Fruit fly (Drosophila melanogaster) whole organism, embryonic: ENCODE results near the gene CG44013.

ENCODE experiments used
- Bteb2 ChIP-seq: fragments of 200-800 bp; sonication (Bioruptor generic); optimal IDR thresholded peaks from 2 replicates; lab custom pipeline; 2016; ENCODE audit warnings: missing biosample characterization, missing genetic modification characterization
- CG10462 ChIP-seq: fragments of 200-800 bp; sonication (Bioruptor generic); optimal IDR thresholded peaks from 2 replicates; lab custom pipeline; 2016; ENCODE audit warnings: missing biosample characterization, missing genetic modification characterization
- CG12942 ChIP-seq: fragments of 200-800 bp; sonication (Bioruptor generic); optimal IDR thresholded peaks from 3 replicates; lab custom pipeline; 2016; ENCODE audit warnings: missing biosample characterization, missing genetic modification characterization
- CG13296 ChIP-seq: fragments of 200-800 bp; sonication (Bioruptor generic); optimal IDR thresholded peaks from 3 replicates; lab custom pipeline; 2018; ENCODE audit warnings: missing biosample characterization, mild to moderate bottlenecking, missing genetic modification characterization
- CG17361 ChIP-seq: fragments of 200-800 bp; sonication (Bioruptor generic); IDR thresholded peaks from 3 replicates; pipeline ENCODE4 v1.3.6; 2022; ENCODE audit warnings: missing biosample characterization, missing genetic modification characterization
- CG17385 ChIP-seq: fragments of 200-800 bp; sonication (Bioruptor generic); optimal IDR thresholded peaks from 3 replicates; lab custom pipeline; 2018; ENCODE audit warnings: missing biosample characterization, mild to moderate bottlenecking, missing genetic modification characterization
- CG2120 ChIP-seq: fragments of 200-800 bp; sonication (Bioruptor generic); optimal IDR thresholded peaks from 3 replicates; lab custom pipeline; 2016; ENCODE audit warnings: missing biosample characterization, missing genetic modification characterization
- CG2129 ChIP-seq: fragments of 200-800 bp; sonication (Bioruptor generic); IDR thresholded peaks from 2 replicates; pipeline ENCODE4 v1.3.6; 2022; ENCODE audit warnings: missing biosample characterization, missing genetic modification characterization; ENCODE audit not compliant: partially characterized antibody
- CG2199 ChIP-seq: fragments of 200-800 bp; sonication (Bioruptor generic); IDR thresholded peaks from 3 replicates; pipeline ENCODE4 v1.3.6; 2022; ENCODE audit warnings: missing biosample characterization, missing genetic modification characterization
- CG32772 ChIP-seq: fragments of 200-800 bp; sonication (Bioruptor generic); IDR thresholded peaks from 2 replicates; pipeline ENCODE4 v1.3.6; 2022; ENCODE audit warnings: missing biosample characterization, missing genetic modification characterization
- CG5953 ChIP-seq: fragments of 200-800 bp; sonication (Bioruptor generic); IDR thresholded peaks from 2 replicates; pipeline ENCODE4 v1.3.6; 2022; ENCODE audit warnings: missing biosample characterization, missing genetic modification characterization
- CG6654 ChIP-seq: fragments of 200-800 bp; sonication (Bioruptor generic); optimal IDR thresholded peaks from 2 replicates; lab custom pipeline; 2017; ENCODE audit warnings: missing biosample characterization, mild to moderate bottlenecking, missing genetic modification characterization
- CG6689 ChIP-seq: fragments of 200-800 bp; sonication (Bioruptor generic); IDR thresholded peaks from 2 replicates; pipeline ENCODE4 v1.3.6; 2022; ENCODE audit warnings: missing biosample characterization, missing genetic modification characterization
- CG6765 ChIP-seq: fragments of 200-800 bp; sonication (Bioruptor generic); optimal IDR thresholded peaks from 3 replicates; lab custom pipeline; 2017; ENCODE audit warnings: missing biosample characterization, mild to moderate bottlenecking, missing genetic modification characterization
- CG7372 ChIP-seq: fragments of 200-800 bp; sonication (Bioruptor generic); IDR thresholded peaks from 2 replicates; pipeline ENCODE4 v1.3.6; 2022; ENCODE audit warnings: missing biosample characterization, missing genetic modification characterization
- CG8290 ChIP-seq, 3 experiments: fragments of 200-800 bp; sonication (Bioruptor generic); optimal IDR thresholded peaks; 2 replicates each; lab custom pipeline; 2016 to 2019; ENCODE audit warnings: missing biosample characterization in 3 of 3, missing genetic modification characterization in 3 of 3, mild to moderate bottlenecking in 2 of 3, moderate library complexity in 1 of 3
- CG9727 ChIP-seq: fragments of 200-800 bp; sonication (Bioruptor generic); optimal IDR thresholded peaks from 3 replicates; lab custom pipeline; 2017; ENCODE audit warnings: missing biosample characterization, mild to moderate bottlenecking, missing genetic modification characterization
- Dfd ChIP-seq, 2 experiments: fragments of >200 bp; optimal IDR thresholded peaks; 2 replicates each; lab custom pipeline; 2017; ENCODE audit warnings: missing biosample characterization in 2 of 2, missing genetic modification characterization in 2 of 2
- Ets65A ChIP-seq: fragments of 200-800 bp; sonication (Bioruptor generic); peaks from one replicate; lab custom pipeline; 2016; ENCODE audit warnings: missing biosample characterization, missing genetic modification characterization
- HLH54F ChIP-seq: fragments of 200-800 bp; sonication (Bioruptor generic); optimal IDR thresholded peaks from 3 replicates; lab custom pipeline; 2016; ENCODE audit warnings: missing biosample characterization, missing genetic modification characterization
- MTF-1 ChIP-seq: fragments of 200-800 bp; sonication (Bioruptor generic); optimal IDR thresholded peaks from 2 replicates; lab custom pipeline; 2018; ENCODE audit warnings: missing biosample characterization, mild to moderate bottlenecking, missing genetic modification characterization, borderline replicate concordance
- Nf-YA ChIP-seq: fragments of 200-800 bp; sonication (Bioruptor generic); IDR thresholded peaks from 2 replicates; pipeline ENCODE4 v1.3.6; 2022; ENCODE audit warnings: missing biosample characterization, missing genetic modification characterization
- Nf-YC ChIP-seq: fragments of 200-800 bp; optimal IDR thresholded peaks from 3 replicates; lab custom pipeline; 2019; ENCODE audit warnings: missing biosample characterization, mild to moderate bottlenecking, missing genetic modification characterization, moderate library complexity
- NfI ChIP-seq: fragments of 200-800 bp; sonication (Bioruptor generic); optimal IDR thresholded peaks from 3 replicates; lab custom pipeline; 2018; ENCODE audit warnings: missing biosample characterization, mild to moderate bottlenecking, missing genetic modification characterization, moderate library complexity
- Oaz ChIP-seq: fragments of 200-800 bp; sonication (Bioruptor generic); IDR thresholded peaks from 2 replicates; pipeline ENCODE4 v1.3.6; 2022; ENCODE audit warnings: missing biosample characterization, missing genetic modification characterization
- Poxn ChIP-seq: fragments of 200-800 bp; sonication (Bioruptor generic); IDR thresholded peaks from 2 replicates; pipeline ENCODE4 v1.3.6; 2022; ENCODE audit warnings: missing biosample characterization, missing genetic modification characterization
- Taf1 ChIP-seq: fragments of 200-800 bp; sonication (Bioruptor generic); IDR thresholded peaks from 2 replicates; pipeline ENCODE4 v1.3.6; 2022; ENCODE audit warnings: missing biosample characterization, missing genetic modification characterization
- Usf ChIP-seq: fragments of 200-800 bp; sonication (Bioruptor generic); optimal IDR thresholded peaks from 2 replicates; lab custom pipeline; 2017; ENCODE audit warnings: missing genotype, missing biosample characterization, missing genetic modification characterization
- YL-1 ChIP-seq: fragments of 200-800 bp; sonication (Bioruptor generic); optimal IDR thresholded peaks from 3 replicates; lab custom pipeline; 2017; ENCODE audit warnings: missing biosample characterization, mild to moderate bottlenecking, missing genetic modification characterization
- ac ChIP-seq: fragments of 200-800 bp; sonication (Bioruptor generic); optimal IDR thresholded peaks from 3 replicates; lab custom pipeline; 2017; ENCODE audit warnings: missing biosample characterization, mild to moderate bottlenecking, missing genetic modification characterization
- br ChIP-seq: fragments of >200 bp; optimal IDR thresholded peaks from 2 replicates; lab custom pipeline; 2017
- cad ChIP-seq: fragments of >200 bp; optimal IDR thresholded peaks from 2 replicates; lab custom pipeline; 2017; ENCODE audit warnings: missing biosample characterization, missing genetic modification characterization
- chif ChIP-seq, 2 experiments: fragments of 200-800 bp; sonication (Bioruptor generic); optimal IDR thresholded peaks; 3 replicates each; lab custom pipeline; 2016; ENCODE audit warnings: missing biosample characterization in 2 of 2, missing genetic modification characterization in 2 of 2
- cwo ChIP-seq: fragments of 200-800 bp; sonication (Bioruptor generic); optimal IDR thresholded peaks from 3 replicates; lab custom pipeline; 2017; ENCODE audit warnings: missing biosample characterization, missing genetic modification characterization, mild to moderate bottlenecking, moderate library complexity, missing genetic modification reagents
- grau ChIP-seq: fragments of 200-800 bp; optimal IDR thresholded peaks from 3 replicates; lab custom pipeline; 2019; ENCODE audit warnings: missing biosample characterization, mild to moderate bottlenecking, missing genetic modification characterization, moderate library complexity
- kay ChIP-seq: fragments of 200-800 bp; sonication (Bioruptor generic); optimal IDR thresholded peaks from 2 replicates; lab custom pipeline; 2016; ENCODE audit warnings: missing biosample characterization, missing genetic modification characterization
- ken ChIP-seq: fragments of 200-800 bp; sonication (Bioruptor generic); IDR thresholded peaks from 3 replicates; pipeline ENCODE4 v1.3.6; 2022; ENCODE audit warnings: missing biosample characterization, missing genetic modification characterization
- lilli ChIP-seq: fragments of 200-800 bp; sonication (Bioruptor generic); optimal IDR thresholded peaks from 3 replicates; lab custom pipeline; 2016; ENCODE audit warnings: missing biosample characterization, missing genetic modification characterization
- nerfin-2 ChIP-seq: fragments of 200-800 bp; sonication (Bioruptor generic); IDR thresholded peaks from 2 replicates; pipeline ENCODE4 v1.3.6; 2022; ENCODE audit warnings: missing biosample characterization, missing genetic modification characterization; ENCODE audit not compliant: partially characterized antibody
- oc ChIP-seq: fragments of 200-800 bp; sonication (Bioruptor generic); optimal IDR thresholded peaks from 2 replicates; lab custom pipeline; 2018; ENCODE audit warnings: missing biosample characterization, mild to moderate bottlenecking, missing genetic modification characterization, moderate library complexity
- odd ChIP-seq: fragments of 200-800 bp; sonication (Bioruptor generic); optimal IDR thresholded peaks from 2 replicates; lab custom pipeline; 2017; ENCODE audit warnings: missing biosample characterization, mild to moderate bottlenecking, missing genetic modification characterization
- pzg ChIP-seq: fragments of 200-800 bp; sonication (Bioruptor generic); optimal IDR thresholded peaks from 3 replicates; lab custom pipeline; 2018; ENCODE audit warnings: missing biosample characterization, mild to moderate bottlenecking, missing genetic modification characterization, moderate library complexity
- ranshi ChIP-seq: fragments of 200-800 bp; sonication (Bioruptor generic); IDR thresholded peaks from 2 replicates; pipeline ENCODE4 v1.3.6; 2022; ENCODE audit warnings: missing biosample characterization, missing genetic modification characterization
- rib ChIP-seq: fragments of 200-800 bp; sonication (Bioruptor generic); IDR thresholded peaks from 2 replicates; pipeline ENCODE4 v1.3.6; 2022; ENCODE audit warnings: missing biosample characterization, missing genetic modification characterization
- scrt ChIP-seq: fragments of 200-800 bp; sonication (Bioruptor generic); optimal IDR thresholded peaks from 2 replicates; lab custom pipeline; 2018; ENCODE audit warnings: missing biosample characterization, mild to moderate bottlenecking, missing genetic modification characterization, moderate library complexity
- seq ChIP-seq: fragments of 200-800 bp; sonication (Bioruptor generic); IDR thresholded peaks from 2 replicates; pipeline ENCODE4 v1.3.6; 2022; ENCODE audit warnings: missing biosample characterization, missing genetic modification characterization
- ssp ChIP-seq: fragments of 200-800 bp; sonication (Bioruptor generic); IDR thresholded peaks from 2 replicates; pipeline ENCODE4 v1.3.6; 2022; ENCODE audit warnings: missing biosample characterization, missing genetic modification characterization
- stc ChIP-seq: fragments of 200-800 bp; sonication (Bioruptor generic); IDR thresholded peaks from 2 replicates; pipeline ENCODE4 v1.3.6; 2022; ENCODE audit warnings: missing biosample characterization, missing genetic modification characterization
- tap ChIP-seq: fragments of 200-800 bp; optimal IDR thresholded peaks from 3 replicates; lab custom pipeline; 2019; ENCODE audit warnings: missing biosample characterization, mild to moderate bottlenecking, missing genetic modification characterization, moderate library complexity
- tgo ChIP-seq: fragments of 200-800 bp; sonication (Bioruptor generic); IDR thresholded peaks from 3 replicates; pipeline ENCODE4 v1.3.6; 2022; ENCODE audit warnings: missing biosample characterization, missing genetic modification characterization
- tin ChIP-seq: fragments of 200-800 bp; sonication (Bioruptor generic); optimal IDR thresholded peaks from 3 replicates; lab custom pipeline; 2016; ENCODE audit warnings: missing biosample characterization, missing genetic modification characterization
- unc-4 ChIP-seq: fragments of 200-800 bp; sonication (Bioruptor generic); IDR thresholded peaks from 2 replicates; pipeline ENCODE4 v1.3.6; 2022; ENCODE audit warnings: missing biosample characterization, missing genetic modification characterization; ENCODE audit not compliant: partially characterized antibody

The CG44013 gene

DNA sequence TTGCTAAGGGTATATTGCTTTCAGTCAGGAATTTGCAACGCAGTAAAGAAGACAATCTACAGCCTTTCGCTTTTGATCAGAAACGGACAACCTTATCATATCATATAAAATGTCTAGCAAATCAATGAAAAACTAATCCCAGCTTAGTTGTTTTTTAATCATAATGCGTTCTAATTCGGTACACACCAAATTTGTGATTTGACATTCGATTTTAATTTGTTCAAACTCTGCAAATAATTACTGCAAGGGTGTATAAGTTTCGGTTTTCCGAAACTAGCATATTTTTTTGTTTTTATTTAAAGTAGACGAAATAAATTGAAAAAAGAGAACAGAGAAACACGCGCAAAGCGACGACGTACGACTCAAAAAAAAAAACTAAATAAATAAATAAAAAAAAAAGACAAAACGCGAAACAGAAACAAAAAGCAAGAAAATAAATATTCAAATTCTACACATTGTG is 36.9 kb downstream of the CG44013 start (continued):
- TF ChIP-seq CG8290 (GFP tag; optimal IDR thresholded peaks at IDR 0.05; lab: Kevin White, UChicago) (no peak), CG8290 (tag; optimal IDR thresholded peaks at IDR 0.05; lab: Kevin White, UChicago) (peak in 1 of 2 experiments; percentile 45), CG13296 (GFP tag; lab: Kevin White, UChicago) (peak; percentile 20), grau (tag; lab: Kevin White, UChicago) (peak; percentile 72), scrt (peak; percentile 62), CG2199 (GFP tag; lab: Robert Waterston, UW) (no peak), tin (peak; percentile 10), YL-1 (GFP tag; lab: Kevin White, UChicago) (no peak), CG32772 (peak; percentile 61), unc-4 (GFP tag; lab: Robert Waterston, UW) (no peak), MTF-1 (GFP tag; lab: Kevin White, UChicago) (no peak), cwo (GFP tag; lab: Kevin White, UChicago) (peak; percentile 9), tap (tag; lab: Kevin White, UChicago) (peak; percentile 44), Nf-YA (no peak), HLH54F (GFP tag; lab: Kevin White, UChicago) (peak; percentile 56), chif (GFP tag; optimal IDR thresholded peaks at IDR 0.05; lab: Kevin White, UChicago) (peak; percentile 7 to 18), CG2129 (GFP tag; lab: Robert Waterston, UW) (no peak), Dfd (GFP tag; optimal IDR thresholded peaks at IDR 0.05; lab: Kevin White, UChicago) (no peak), CG6765 (GFP tag; lab: Kevin White, UChicago) (no peak), CG6654 (GFP tag; lab: Kevin White, UChicago) (no peak), CG2120 (GFP tag; lab: Kevin White, UChicago) (peak; percentile 81), CG17385 (GFP tag; lab: Kevin White, UChicago) (peak; percentile 15), ranshi (GFP tag; lab: Robert Waterston, UW) (peak; percentile 35; the same call in 1 of the 2 replicates), CG6689 (GFP tag; lab: Robert Waterston, UW) (0 out of 2 replicates have a peak, but pooled peaks have one; percentile 19), stc (GFP tag; lab: Robert Waterston, UW) (no peak), lilli (peak; percentile 65), cad (GFP tag; lab: Kevin White, UChicago) (no peak), CG10462 (no peak), rib (GFP tag; lab: Robert Waterston, UW) (no peak), ac (GFP tag; lab: Kevin White, UChicago) (no peak), CG7372 (GFP tag; lab: Robert Waterston, UW) (no peak), pzg (GFP tag; lab: Kevin White, UChicago) (no peak), Taf1 (GFP tag; lab: Robert Waterston, UW) (no peak), ssp (GFP tag; lab: Robert Waterston, UW) (no peak), odd (GFP tag; lab: Kevin White, UChicago) (no peak), nerfin-2 (GFP tag; lab: Robert Waterston, UW) (no peak), CG12942 (GFP tag; lab: Kevin White, UChicago) (no peak), CG17361 (GFP tag; lab: Robert Waterston, UW) (peak; percentile 62; the same call in 2 of the 3 replicates), Usf (GFP tag; lab: Kevin White, UChicago) (peak; percentile 51), tgo (peak; percentile 43; the same call in 1 of the 3 replicates), Oaz (peak; percentile 49; the same call in 1 of the 2 replicates), NfI (GFP tag; lab: Kevin White, UChicago) (peak; percentile 32), Nf-YC (tag; lab: Kevin White, UChicago) (no peak), ken (GFP tag; lab: Robert Waterston, UW) (no peak), Poxn (GFP tag; lab: Robert Waterston, UW) (peak; percentile 5; the same call in 1 of the 2 replicates), oc (no peak), seq (GFP tag; lab: Robert Waterston, UW) (peak; percentile 44), kay (GFP tag; lab: Kevin White, UChicago) (no peak), Bteb2 (GFP tag; lab: Kevin White, UChicago) (peak; percentile 51), CG5953 (no peak), br (lab: Kevin White, UChicago) (no peak), CG9727 (peak; percentile 40), Ets65A (GFP tag; lab: Kevin White, UChicago) (peak; percentile 65)
